Worm (Caenorhabditis elegans) whole organism, L3 larva: ENCODE data around the gene sax-2.

Experiments
- daf-12 ChIP-seq: fragments of 150-350 bp; optimal IDR thresholded peaks from 2 replicates; lab custom pipeline; 2014; ENCODE audit warnings: missing biosample characterization, missing genetic modification reagents, missing genetic modification characterization
- hmg-11 ChIP-seq: sonication (generic microtip); optimal IDR thresholded peaks from 2 replicates; lab custom pipeline; 2016; ENCODE audit warnings: missing genetic modification characterization, missing compliant biosample characterization
- nhr-11 ChIP-seq: fragments of 150-350 bp; optimal IDR thresholded peaks from 2 replicates; lab custom pipeline; 2014; ENCODE audit warnings: missing biosample characterization, missing genetic modification characterization
- nhr-12 ChIP-seq: fragments of 150-350 bp; optimal IDR thresholded peaks from 2 replicates; lab custom pipeline; 2014; ENCODE audit warnings: missing biosample characterization, missing genetic modification characterization
- sea-2 ChIP-seq: fragments of 150-350 bp; sonication (generic microtip); optimal IDR thresholded peaks from 4 replicates; lab custom pipeline; 2014; ENCODE audit warnings: missing biosample characterization, missing genetic modification reagents, missing genetic modification characterization
- tbx-2 ChIP-seq: sonication (generic microtip); optimal IDR thresholded peaks from 2 replicates; lab custom pipeline; 2016; ENCODE audit warnings: mild to moderate bottlenecking, missing genetic modification characterization, missing compliant biosample characterization
- unc-39 ChIP-seq: sonication (generic microtip); optimal IDR thresholded peaks from 4 replicates; lab custom pipeline; 2017; ENCODE audit warnings: missing biosample characterization, missing genetic modification characterization

DNA sequence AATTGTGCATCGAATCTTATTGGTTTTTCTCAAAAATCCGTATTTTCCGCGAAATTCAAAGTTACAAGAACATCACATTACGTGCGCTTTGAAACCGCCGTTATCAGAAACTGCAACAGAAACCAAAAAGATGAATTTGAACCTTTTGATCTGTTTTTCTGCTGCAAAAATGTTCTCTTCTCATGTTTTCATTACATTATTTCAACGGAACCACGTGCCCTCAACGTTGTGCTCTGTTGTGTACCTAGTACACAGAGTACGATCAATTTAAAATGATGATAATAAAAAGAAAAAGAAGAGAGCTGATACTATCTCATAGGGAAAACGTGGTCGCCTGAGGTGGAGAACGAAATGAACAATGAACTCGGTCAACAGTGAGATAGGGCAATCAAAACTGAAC lies 31.4 kb upstream of the sax-2 start:
- TF ChIP-seq nhr-11 (tag; lab: Kevin White, UChicago) (peak; percentile 37), tbx-2 (tag; lab: Kevin White, UChicago) (no peak), nhr-12 (tag; lab: Kevin White, UChicago) (no peak), sea-2 (GFP tag; lab: Kevin White, UChicago) (no peak), unc-39 (tag; lab: Kevin White, UChicago) (no peak), hmg-11 (tag; lab: Kevin White, UChicago) (no peak), daf-12 (tag; lab: Kevin White, UChicago) (no peak)
